Worm (Caenorhabditis elegans) whole organism, L2 larva: Measurements from ENCODE around the gene W02H3.3.
A peak's percentile ranks its signal among the peaks of the same experiment; 100 is the strongest.

Experiments used
- C34F6.9 ChIP-seq: fragments of 150-350 bp; optimal IDR thresholded peaks from 2 replicates; lab custom pipeline; 2014; ENCODE audit warnings: missing biosample characterization, missing genetic modification characterization
- F13H6.1 ChIP-seq: sonication (generic microtip); optimal IDR thresholded peaks from 2 replicates; lab custom pipeline; 2016; ENCODE audit warnings: missing genetic modification characterization, missing compliant biosample characterization
- R02D3.7 ChIP-seq: fragments of 150-350 bp; optimal IDR thresholded peaks from 2 replicates; lab custom pipeline; 2014; ENCODE audit warnings: missing biosample characterization, missing genetic modification characterization
- Y55F3AM.14 ChIP-seq: fragments of 200-800 bp; sonication (Bioruptor generic); optimal IDR thresholded peaks from 2 replicates; lab custom pipeline; 2018; ENCODE audit warnings: mild to moderate bottlenecking, missing genetic modification characterization, missing compliant biosample characterization
- ZK546.5 ChIP-seq: sonication (generic microtip); optimal IDR thresholded peaks from 2 replicates; lab custom pipeline; 2017; ENCODE audit warnings: missing biosample characterization, missing genetic modification characterization
- alr-1 ChIP-seq: fragments of 150-350 bp; optimal IDR thresholded peaks from 2 replicates; lab custom pipeline; 2014; ENCODE audit warnings: missing biosample characterization, missing genetic modification characterization
- aly-2 ChIP-seq: fragments of 150-350 bp; optimal IDR thresholded peaks from 2 replicates; lab custom pipeline; 2014; ENCODE audit warnings: missing biosample characterization, missing genetic modification characterization
- ama-1 ChIP-seq: fragments of 150-350 bp; optimal IDR thresholded peaks from 2 replicates; lab custom pipeline; 2018; ENCODE audit warnings: inconsistent platforms
- blmp-1 ChIP-seq: sonication (generic microtip); optimal IDR thresholded peaks from 2 replicates; lab custom pipeline; 2017; ENCODE audit warnings: missing genetic modification characterization, mild to moderate bottlenecking, missing compliant biosample characterization, antibody characterized with exemption, moderate library complexity; ENCODE audit not compliant: insufficient read depth
- ceh-16 ChIP-seq: fragments of 150-350 bp; optimal IDR thresholded peaks from 2 replicates; lab custom pipeline; 2014; ENCODE audit warnings: missing biosample characterization, missing genetic modification characterization
- ceh-82 ChIP-seq: fragments of 150-350 bp; optimal IDR thresholded peaks from 2 replicates; lab custom pipeline; 2014; ENCODE audit warnings: missing biosample characterization, missing genetic modification characterization
- crh-2 ChIP-seq: sonication (generic microtip); optimal IDR thresholded peaks from 2 replicates; lab custom pipeline; 2017; ENCODE audit warnings: missing biosample characterization, missing genetic modification characterization
- dmd-4 ChIP-seq: sonication (generic microtip); optimal IDR thresholded peaks from 2 replicates; lab custom pipeline; 2017; ENCODE audit warnings: missing biosample characterization, missing genetic modification characterization
- egl-27 ChIP-seq: sonication (generic microtip); optimal IDR thresholded peaks from 3 replicates; lab custom pipeline; 2017; ENCODE audit warnings: missing biosample characterization, missing genetic modification reagents, missing genetic modification characterization
- elt-1 ChIP-seq: fragments of 150-350 bp; optimal IDR thresholded peaks from 2 replicates; lab custom pipeline; 2014; ENCODE audit warnings: missing biosample characterization, missing genetic modification characterization
- elt-3 ChIP-seq: sonication (generic microtip); optimal IDR thresholded peaks from 2 replicates; lab custom pipeline; 2017; ENCODE audit warnings: missing biosample characterization, missing genetic modification characterization
- fos-1 ChIP-seq: fragments of 150-350 bp; optimal IDR thresholded peaks from 2 replicates; lab custom pipeline; 2014; ENCODE audit warnings: missing biosample characterization, missing genetic modification characterization
- gmeb-1 ChIP-seq: fragments of 150-350 bp; optimal IDR thresholded peaks from 2 replicates; lab custom pipeline; 2014; ENCODE audit warnings: missing biosample characterization, missing genetic modification characterization
- lin-11 ChIP-seq: fragments of 150-350 bp; sonication (generic microtip); optimal IDR thresholded peaks from 2 replicates; lab custom pipeline; 2014; ENCODE audit warnings: missing biosample characterization, missing genetic modification characterization, inconsistent platforms, mixed read lengths
- lin-13 ChIP-seq: fragments of 150-350 bp; optimal IDR thresholded peaks from 2 replicates; lab custom pipeline; 2014; ENCODE audit warnings: missing biosample characterization, missing genetic modification reagents, missing genetic modification characterization
- lin-39 ChIP-seq: fragments of 150-350 bp; optimal IDR thresholded peaks from 2 replicates; lab custom pipeline; 2014; ENCODE audit warnings: missing biosample characterization, missing genetic modification reagents, missing genetic modification characterization
- lsy-2 ChIP-seq, 2 experiments: fragments of 150-350 bp in 1 of 2; sonication (generic microtip) in 1 of 2; optimal IDR thresholded peaks; 2 replicates each; lab custom pipeline; 2014 to 2017; ENCODE audit warnings: missing biosample characterization in 2 of 2, missing genetic modification characterization in 2 of 2
- mab-5 ChIP-seq: fragments of 150-350 bp; optimal IDR thresholded peaks from 2 replicates; lab custom pipeline; 2014; ENCODE audit warnings: missing biosample characterization, missing genetic modification characterization
- mbf-1 ChIP-seq: sonication (generic microtip); optimal IDR thresholded peaks from 2 replicates; lab custom pipeline; 2017; ENCODE audit warnings: missing biosample characterization, missing genetic modification characterization
- mdl-1 ChIP-seq, 2 experiments: fragments of 150-350 bp in 1 of 2; sonication (generic microtip) in 1 of 2; optimal IDR thresholded peaks; 2 replicates each; lab custom pipeline; 2017; ENCODE audit warnings: missing biosample characterization in 2 of 2, missing genetic modification characterization in 2 of 2
- nhr-10 ChIP-seq: sonication (generic microtip); optimal IDR thresholded peaks from 2 replicates; lab custom pipeline; 2017; ENCODE audit warnings: missing biosample characterization, missing genetic modification characterization
- nhr-11 ChIP-seq: fragments of 150-350 bp; optimal IDR thresholded peaks from 2 replicates; lab custom pipeline; 2014; ENCODE audit warnings: missing biosample characterization, missing genetic modification characterization
- nhr-12 ChIP-seq: fragments of 150-350 bp; optimal IDR thresholded peaks from 2 replicates; lab custom pipeline; 2014; ENCODE audit warnings: missing biosample characterization, missing genetic modification characterization
- nhr-129 ChIP-seq: fragments of 150-350 bp; optimal IDR thresholded peaks from 2 replicates; lab custom pipeline; 2014; ENCODE audit warnings: missing biosample characterization, missing genetic modification characterization
- nhr-21 ChIP-seq: fragments of 150-350 bp; optimal IDR thresholded peaks from 2 replicates; lab custom pipeline; 2014; ENCODE audit warnings: missing biosample characterization, missing genetic modification characterization
- nhr-23 ChIP-seq: fragments of 150-350 bp; optimal IDR thresholded peaks from 2 replicates; lab custom pipeline; 2014; ENCODE audit warnings: missing biosample characterization, missing genetic modification reagents, missing genetic modification characterization
- nhr-237 ChIP-seq: fragments of 150-350 bp; optimal IDR thresholded peaks from 2 replicates; lab custom pipeline; 2014; ENCODE audit warnings: missing biosample characterization, missing genetic modification characterization
- nhr-25 ChIP-seq: fragments of 150-350 bp; sonication (generic microtip); optimal IDR thresholded peaks from 3 replicates; lab custom pipeline; 2014; ENCODE audit warnings: missing biosample characterization, missing genetic modification characterization
- nhr-6 ChIP-seq: fragments of 150-350 bp; optimal IDR thresholded peaks from 2 replicates; lab custom pipeline; 2014; ENCODE audit warnings: missing biosample characterization, missing genetic modification characterization
- nhr-77 ChIP-seq: fragments of 150-350 bp; optimal IDR thresholded peaks from 2 replicates; lab custom pipeline; 2014; ENCODE audit warnings: missing biosample characterization, missing genetic modification characterization
- peb-1 ChIP-seq: fragments of 150-350 bp; optimal IDR thresholded peaks from 2 replicates; lab custom pipeline; 2014; ENCODE audit warnings: missing biosample characterization, missing genetic modification characterization
- sem-4 ChIP-seq: fragments of 150-350 bp; optimal IDR thresholded peaks from 2 replicates; lab custom pipeline; 2014; ENCODE audit warnings: missing biosample characterization, missing genetic modification reagents, missing genetic modification characterization
- skn-1 ChIP-seq: sonication (generic microtip); optimal IDR thresholded peaks from 2 replicates; lab custom pipeline; 2017; ENCODE audit warnings: missing biosample characterization, missing genetic modification characterization
- sma-3 ChIP-seq: sonication (generic microtip); optimal IDR thresholded peaks from 2 replicates; lab custom pipeline; 2016; ENCODE audit warnings: missing genetic modification reagents, missing genetic modification characterization, missing compliant biosample characterization
- sma-9 ChIP-seq, 2 experiments: fragments of 150-350 bp in 1 of 2; sonication (generic microtip) in 1 of 2; optimal IDR thresholded peaks; 2 replicates each; lab custom pipeline; 2014 to 2016; ENCODE audit warnings: missing genetic modification characterization in 2 of 2, mild to moderate bottlenecking in 1 of 2, missing biosample characterization in 1 of 2, missing compliant biosample characterization in 1 of 2, missing genetic modification reagents in 1 of 2, moderate library complexity in 1 of 2
- snpc-4 ChIP-seq: fragments of 150-350 bp; optimal IDR thresholded peaks from 2 replicates; lab custom pipeline; 2014; ENCODE audit warnings: missing biosample characterization, missing genetic modification characterization
- unc-39 ChIP-seq: fragments of 150-350 bp; optimal IDR thresholded peaks from 2 replicates; lab custom pipeline; 2014; ENCODE audit warnings: missing biosample characterization, missing genetic modification characterization
- unc-55 ChIP-seq: fragments of 150-350 bp; sonication (generic microtip); optimal IDR thresholded peaks from 3 replicates; lab custom pipeline; 2014; ENCODE audit warnings: missing biosample characterization, missing genetic modification reagents, missing genetic modification characterization
- unc-62 ChIP-seq: fragments of 150-350 bp; optimal IDR thresholded peaks from 2 replicates; lab custom pipeline; 2014; ENCODE audit warnings: missing biosample characterization, missing genetic modification reagents, missing genetic modification characterization
- zag-1 ChIP-seq: fragments of 150-350 bp; optimal IDR thresholded peaks from 2 replicates; lab custom pipeline; 2014; ENCODE audit warnings: missing biosample characterization, missing genetic modification characterization
- ztf-1 ChIP-seq: fragments of 200-800 bp; sonication (Bioruptor generic); conservative IDR thresholded peaks from 2 replicates; pipeline ENCODE4 v1.3.6; 2022; ENCODE audit warnings: missing genetic modification characterization, missing compliant biosample characterization
- ztf-11 ChIP-seq: sonication (generic microtip); optimal IDR thresholded peaks from 2 replicates; lab custom pipeline; 2017; ENCODE audit warnings: missing biosample characterization, missing genetic modification characterization
- ztf-4 ChIP-seq: fragments of 150-350 bp; optimal IDR thresholded peaks from 2 replicates; lab custom pipeline; 2014; ENCODE audit warnings: missing biosample characterization, missing genetic modification characterization

W02H3.3 gene

ce11 chrX:11093985-11094593 lies 3.9 kb downstream of the W02H3.3 start:
- TF ChIP-seq nhr-237 (tag; lab: Kevin White, UChicago) (peak; percentile 100), mab-5 (tag; lab: Kevin White, UChicago) (peak; percentile 99), nhr-25 (tag; lab: Kevin White, UChicago) (peak; percentile 99), mbf-1 (tag; lab: Kevin White, UChicago) (peak; percentile 82), nhr-21 (tag; lab: Kevin White, UChicago) (peak; percentile 100), ZK546.5 (tag; lab: Kevin White, UChicago) (peak; percentile 90), nhr-23 (tag; lab: Kevin White, UChicago) (peak; percentile 56), mdl-1 (tag; optimal IDR thresholded peaks at IDR 0.05; lab: Kevin White, UChicago) (peak; percentile 95 to 97), sma-9 (GFP tag; optimal IDR thresholded peaks at IDR 0.05; lab: Kevin White, UChicago) (peak; percentile 100), sma-9 (tag; optimal IDR thresholded peaks at IDR 0.05; lab: Kevin White, UChicago) (peak; percentile 94), sem-4 (tag; lab: Kevin White, UChicago) (peak; percentile 99), alr-1 (tag; lab: Kevin White, UChicago) (peak; percentile 61), nhr-10 (tag; lab: Kevin White, UChicago) (peak; percentile 100), lin-11 (tag; lab: Kevin White, UChicago) (peak; percentile 100), ceh-16 (peak; percentile 95), ama-1 (lab: Kevin White, UChicago) (peak; percentile 66), snpc-4 (tag; lab: Kevin White, UChicago) (peak; percentile 94), lsy-2 (tag; optimal IDR thresholded peaks at IDR 0.05; lab: Kevin White, UChicago) (peak; percentile 97 to 98), R02D3.7 (tag; lab: Kevin White, UChicago) (peak; percentile 89), crh-2 (tag; lab: Kevin White, UChicago) (peak; percentile 100), C34F6.9 (tag; lab: Kevin White, UChicago) (peak; percentile 100), elt-1 (tag; lab: Kevin White, UChicago) (peak; percentile 54), fos-1 (peak; percentile 100), ztf-11 (tag; lab: Kevin White, UChicago) (peak; percentile 84), unc-62 (GFP tag; lab: Kevin White, UChicago) (peak; percentile 99), nhr-77 (tag; lab: Kevin White, UChicago) (peak; percentile 100), nhr-129 (tag; lab: Kevin White, UChicago) (peak; percentile 100), nhr-11 (peak; percentile 85), Y55F3AM.14 (peak; percentile 97), unc-39 (tag; lab: Kevin White, UChicago) (peak; percentile 98), blmp-1 (tag; lab: Kevin White, UChicago) (peak; percentile 88), F13H6.1 (tag; lab: Kevin White, UChicago) (peak; percentile 100), skn-1 (tag; lab: Kevin White, UChicago) (peak; percentile 93), ceh-82 (peak; percentile 99), nhr-12 (tag; lab: Kevin White, UChicago) (peak; percentile 75), egl-27 (tag; lab: Kevin White, UChicago) (peak; percentile 100), nhr-6 (tag; lab: Kevin White, UChicago) (peak; percentile 99), elt-3 (tag; lab: Kevin White, UChicago) (peak; percentile 100), unc-55 (GFP tag; lab: Kevin White, UChicago) (peak; percentile 100), sma-3 (GFP tag; lab: Kevin White, UChicago) (peak; percentile 100), lin-13 (peak; percentile 99), lin-39 (peak; percentile 100), dmd-4 (tag; lab: Kevin White, UChicago) (peak; percentile 85), gmeb-1 (tag; lab: Kevin White, UChicago) (peak; percentile 97), ztf-1 (GFP tag; lab: Robert Waterston, UW) (peak; percentile 93; the same call in 1 of the 2 replicates), peb-1 (tag; lab: Kevin White, UChicago) (peak; percentile 26), aly-2 (peak; percentile 67), zag-1 (tag; lab: Kevin White, UChicago) (peak; percentile 100), ztf-4 (tag; lab: Kevin White, UChicago) (peak; percentile 99)
